Worm (Caenorhabditis elegans): ENCODE results near the gene ergi-2.
A peak's percentile ranks its signal among the peaks of the same experiment; 100 is the strongest.
"Not testable (repeated sequence)": the region's sequence is repeated elsewhere in the genome, so short reads cannot be mapped to it uniquely, and the experiment has no call there.

Gene ergi-2

DNA sequence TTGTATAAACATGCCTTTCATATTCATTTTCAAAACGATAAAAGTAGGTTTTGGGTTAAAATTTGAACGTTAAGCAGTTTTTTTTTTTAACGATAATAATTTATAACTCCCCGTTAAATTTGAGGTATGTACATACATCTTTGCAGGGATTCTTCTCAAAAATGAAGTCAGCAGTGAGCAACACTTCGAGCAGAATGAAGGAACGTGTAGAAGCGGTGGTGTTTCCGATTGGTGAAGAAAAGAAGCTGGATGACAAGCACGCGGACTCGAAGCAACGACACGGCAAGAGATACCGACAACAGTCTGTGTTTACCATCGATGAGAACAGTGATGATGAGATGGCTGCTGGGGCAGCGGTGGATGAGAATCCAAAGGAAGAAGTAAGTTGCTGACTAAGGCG lies 34.0 kb downstream of the ergi-2 start:
- no peak for TF ChIP-seq ceh-39 (tag; optimal IDR thresholded peaks at IDR 0.05)
- TF ChIP-seq drap-1 (GFP tag; optimal IDR thresholded peaks at IDR 0.05): no peak
- no peak for TF ChIP-seq pha-4 (tag; optimal IDR thresholded peaks at IDR 0.05)
- TF ChIP-seq elt-1 (tag; optimal IDR thresholded peaks at IDR 0.05; ENCODE audit: borderline replicate concordance, insufficient read depth): no peak
- no peak for TF ChIP-seq flh-1 (GFP tag; optimal IDR thresholded peaks at IDR 0.05)

DNA sequence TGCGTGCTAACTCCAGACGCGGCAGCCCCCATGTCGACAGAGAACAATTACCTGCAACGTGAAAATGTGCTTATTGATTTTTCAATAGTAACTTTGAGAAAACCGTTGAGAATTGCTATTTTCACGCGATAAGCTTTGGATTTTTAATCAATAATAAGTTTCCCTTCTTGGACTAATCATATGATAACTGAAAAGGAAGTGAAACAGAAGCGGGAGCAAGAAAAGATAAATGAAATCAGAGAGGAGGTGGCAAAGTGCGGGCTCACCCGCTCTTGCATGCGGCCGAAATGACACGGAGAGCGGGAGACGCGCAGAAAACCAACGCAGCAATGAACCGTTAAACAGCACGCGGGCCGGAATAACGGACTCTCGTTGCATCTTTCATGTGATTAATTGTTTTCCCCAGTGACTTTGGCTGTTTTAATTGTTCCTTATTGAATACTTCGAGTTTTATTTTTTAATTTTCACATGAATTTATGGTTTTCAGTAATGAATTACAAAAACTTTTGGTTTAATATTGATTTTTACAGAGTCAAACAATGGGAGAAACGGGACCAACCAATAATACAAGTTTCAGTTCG lies 36.8 kb downstream of the ergi-2 start, which contains the start of the genes flwr-1 and tbc-1:
TSS of gene flwr-1 (minus strand) at position 51 of the 581 bp plus-strand sequence.
TSS of gene tbc-1 (plus strand) at position 531 of the 581 bp plus-strand sequence.
- TF ChIP-seq ceh-83 (GFP tag; optimal IDR thresholded peaks at IDR 0.05) (no peak), nhr-12 (tag; optimal IDR thresholded peaks at IDR 0.05) (no peak), ceh-43 (GFP tag; optimal IDR thresholded peaks at IDR 0.05) (peak; percentile 18), unc-120 (tag; optimal IDR thresholded peaks at IDR 0.05; ENCODE audit: poor library complexity, severe bottlenecking) (peak; percentile 35), ces-1 (GFP tag; optimal IDR thresholded peaks at IDR 0.05) (peak; percentile 60), blmp-1 (tag; optimal IDR thresholded peaks at IDR 0.05) (no peak)

DNA sequence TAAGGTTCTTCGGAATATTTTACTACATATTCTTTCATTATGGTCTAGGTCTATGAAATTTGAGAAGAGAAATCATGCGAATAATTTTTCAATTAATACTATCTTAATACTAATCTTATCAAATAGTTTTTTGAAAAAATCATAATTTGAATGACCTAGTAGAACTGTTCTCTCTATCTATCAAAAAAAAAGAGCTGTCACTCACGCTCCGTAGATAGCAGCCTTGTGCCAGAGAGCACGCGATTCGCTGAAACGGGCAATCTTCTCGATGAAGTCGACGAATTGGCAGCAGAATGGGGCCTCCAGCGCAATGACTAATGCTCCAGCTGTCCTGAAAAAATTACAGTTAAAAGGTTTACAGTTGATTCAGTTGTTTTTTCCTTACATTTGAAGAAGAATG lies 37.5 kb downstream of the ergi-2 start:
- TF ChIP-seq unc-120 (tag; optimal IDR thresholded peaks at IDR 0.05; ENCODE audit: poor library complexity, severe bottlenecking) (no peak), nhr-76 (tag; optimal IDR thresholded peaks at IDR 0.05) (no peak), tbx-8 (GFP tag; optimal IDR thresholded peaks at IDR 0.05) (no peak), ces-1 (GFP tag; optimal IDR thresholded peaks at IDR 0.05) (no peak), ztf-11 (tag; optimal IDR thresholded peaks at IDR 0.05) (no peak), ceh-43 (GFP tag; optimal IDR thresholded peaks at IDR 0.05) (no peak), lin-13 (tag; optimal IDR thresholded peaks at IDR 0.05) (no peak), drap-1 (GFP tag; optimal IDR thresholded peaks at IDR 0.05) (no peak), sem-2 (GFP tag; optimal IDR thresholded peaks at IDR 0.05) (no peak), ceh-83 (GFP tag; optimal IDR thresholded peaks at IDR 0.05) (no peak), M03D4.4 (tag; optimal IDR thresholded peaks at IDR 0.05) (no peak), elt-3 (tag; optimal IDR thresholded peaks at IDR 0.05) (no peak)

DNA sequence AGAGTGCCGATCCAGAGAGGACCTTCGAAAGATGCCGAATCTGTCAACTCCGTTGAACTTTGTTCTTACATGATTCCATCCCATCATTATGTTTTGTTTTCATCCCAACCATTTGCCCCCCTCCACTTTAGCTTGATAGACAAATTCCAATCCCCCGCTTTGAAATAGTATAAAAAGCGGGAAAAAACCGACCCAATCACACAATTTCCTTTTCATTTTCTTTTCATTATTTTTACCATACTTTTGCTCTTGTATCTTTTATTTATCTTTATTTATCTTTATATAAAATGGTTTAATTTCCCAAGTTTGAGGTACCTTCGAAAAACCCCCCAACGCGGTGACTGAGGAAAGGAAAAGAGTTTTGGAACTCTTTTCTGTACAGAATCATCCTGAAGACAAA lies 40.6 kb downstream of the ergi-2 start, which contains the start of gene F20D1.22:
TSS of gene F20D1.22 (plus strand) at position 301 of the 400 bp plus-strand sequence.
- not testable (repeated sequence) for TF ChIP-seq unc-120 (tag; optimal IDR thresholded peaks at IDR 0.05; ENCODE audit: poor library complexity, severe bottlenecking); blmp-1 (tag; optimal IDR thresholded peaks at IDR 0.05); mls-2 (tag; optimal IDR thresholded peaks at IDR 0.05)

DNA sequence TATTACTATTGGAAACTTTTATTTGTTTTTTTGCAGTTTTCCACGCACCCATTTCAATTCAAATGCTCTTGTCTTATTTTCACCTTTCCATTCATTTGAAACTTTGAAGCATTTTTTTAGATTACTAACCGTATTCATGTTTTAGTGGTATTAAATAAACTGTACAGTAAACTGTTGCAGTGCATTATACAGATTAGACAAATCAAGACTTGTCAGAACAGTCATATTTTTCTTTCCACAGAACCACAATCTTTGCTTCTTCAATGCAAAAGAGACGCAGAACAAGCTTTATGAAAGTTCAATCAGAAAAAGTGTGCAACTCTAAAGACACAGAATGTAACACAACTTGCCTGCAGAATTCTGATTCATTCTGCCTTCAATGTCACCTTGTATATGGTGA lies 41.3 kb downstream of the ergi-2 start, which contains the start of gene F45B8.5:
TSS of gene F45B8.5 (plus strand) at position 301 of the 400 bp plus-strand sequence.
- TF ChIP-seq zip-8 (tag; optimal IDR thresholded peaks at IDR 0.05): no peak
- TF ChIP-seq drap-1 (GFP tag; optimal IDR thresholded peaks at IDR 0.05): no peak
- TF ChIP-seq pha-4 (tag; optimal IDR thresholded peaks at IDR 0.05): no peak
- TF ChIP-seq mab-5 (tag; optimal IDR thresholded peaks at IDR 0.05): no peak
- TF ChIP-seq tbx-8 (GFP tag; optimal IDR thresholded peaks at IDR 0.05): no peak
- TF ChIP-seq elt-3 (tag; optimal IDR thresholded peaks at IDR 0.05): no peak
- TF ChIP-seq unc-39 (tag; optimal IDR thresholded peaks at IDR 0.05): no peak
- no peak for TF ChIP-seq lin-13 (tag; optimal IDR thresholded peaks at IDR 0.05)
- no peak for TF ChIP-seq unc-120 (tag; optimal IDR thresholded peaks at IDR 0.05; ENCODE audit: poor library complexity, severe bottlenecking)
- no peak for TF ChIP-seq ceh-83 (GFP tag; optimal IDR thresholded peaks at IDR 0.05)
- TF ChIP-seq lsy-2 (tag; optimal IDR thresholded peaks at IDR 0.05): no peak
- TF ChIP-seq bed-3 (GFP tag; optimal IDR thresholded peaks at IDR 0.05): no peak
- TF ChIP-seq ham-2 (GFP tag; optimal IDR thresholded peaks at IDR 0.05): no peak
- TF ChIP-seq nhr-28 (tag; optimal IDR thresholded peaks at IDR 0.05): no peak
- no peak for TF ChIP-seq hlh-1 (tag; optimal IDR thresholded peaks at IDR 0.05)
- no peak for TF ChIP-seq flh-1 (GFP tag; optimal IDR thresholded peaks at IDR 0.05)
- TF ChIP-seq nhr-237 (tag; optimal IDR thresholded peaks at IDR 0.05): no peak

DNA sequence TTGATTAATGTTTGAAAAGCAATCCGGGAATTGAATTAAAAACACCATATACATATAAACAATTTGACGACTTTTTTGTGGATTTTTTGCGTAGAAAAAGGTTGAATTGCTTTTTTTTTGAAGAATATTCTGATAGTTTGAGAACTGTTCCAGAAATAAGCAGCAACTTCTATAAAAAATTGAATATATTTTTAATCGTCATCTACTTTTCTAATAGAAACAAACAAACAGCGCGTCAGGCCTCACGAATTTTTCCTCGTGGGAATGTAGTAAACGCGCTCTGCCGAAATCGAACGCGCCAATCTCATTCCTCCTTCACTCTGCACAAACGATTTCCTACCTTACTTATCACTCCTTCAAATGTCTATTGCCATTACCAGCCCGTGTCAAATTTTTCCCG lies 42.9 kb downstream of the ergi-2 start, which contains the start of gene rgs-11:
TSS of gene rgs-11 (plus strand) at position 301 of the 400 bp plus-strand sequence.
- TF ChIP-seq zip-8 (tag; optimal IDR thresholded peaks at IDR 0.05): no peak
- no peak for TF ChIP-seq lsy-2 (tag; optimal IDR thresholded peaks at IDR 0.05)
- no peak for TF ChIP-seq elt-1 (tag; optimal IDR thresholded peaks at IDR 0.05; ENCODE audit: borderline replicate concordance, insufficient read depth)
- no peak for TF ChIP-seq tbx-8 (GFP tag; optimal IDR thresholded peaks at IDR 0.05)
- TF ChIP-seq blmp-1 (tag; optimal IDR thresholded peaks at IDR 0.05): no peak
- no peak for TF ChIP-seq cnd-1 (tag; optimal IDR thresholded peaks at IDR 0.05)
- TF ChIP-seq M03D4.4 (tag; optimal IDR thresholded peaks at IDR 0.05): no peak
- no peak for TF ChIP-seq nhr-12 (tag; optimal IDR thresholded peaks at IDR 0.05)
- TF ChIP-seq lin-32 (GFP tag; optimal IDR thresholded peaks at IDR 0.05): no peak
- no peak for TF ChIP-seq mep-1 (tag; optimal IDR thresholded peaks at IDR 0.05)
- TF ChIP-seq drap-1 (GFP tag; optimal IDR thresholded peaks at IDR 0.05): no peak
- no peak for TF ChIP-seq nhr-2 (tag; optimal IDR thresholded peaks at IDR 0.05)
- TF ChIP-seq unc-39 (tag; optimal IDR thresholded peaks at IDR 0.05): no peak

Data from whole organism, mixed stage, embryonic.